Worm (Caenorhabditis elegans) whole organism, L2 larva: ENCODE data around the gene F52B11.5.

ENCODE experiments used
- C34F6.9 ChIP-seq: fragments of 150-350 bp; optimal IDR thresholded peaks from 2 replicates; lab custom pipeline; 2014; ENCODE audit warnings: missing biosample characterization, missing genetic modification characterization
- F13H6.1 ChIP-seq: sonication (generic microtip); optimal IDR thresholded peaks from 2 replicates; lab custom pipeline; 2016; ENCODE audit warnings: missing genetic modification characterization, missing compliant biosample characterization
- R02D3.7 ChIP-seq: fragments of 150-350 bp; optimal IDR thresholded peaks from 2 replicates; lab custom pipeline; 2014; ENCODE audit warnings: missing biosample characterization, missing genetic modification characterization
- Y55F3AM.14 ChIP-seq: fragments of 200-800 bp; sonication (Bioruptor generic); optimal IDR thresholded peaks from 2 replicates; lab custom pipeline; 2018; ENCODE audit warnings: mild to moderate bottlenecking, missing genetic modification characterization, missing compliant biosample characterization
- ZK546.5 ChIP-seq: sonication (generic microtip); optimal IDR thresholded peaks from 2 replicates; lab custom pipeline; 2017; ENCODE audit warnings: missing biosample characterization, missing genetic modification characterization
- aly-2 ChIP-seq: fragments of 150-350 bp; optimal IDR thresholded peaks from 2 replicates; lab custom pipeline; 2014; ENCODE audit warnings: missing biosample characterization, missing genetic modification characterization
- ama-1 ChIP-seq: fragments of 150-350 bp; optimal IDR thresholded peaks from 2 replicates; lab custom pipeline; 2018; ENCODE audit warnings: inconsistent platforms
- blmp-1 ChIP-seq: sonication (generic microtip); optimal IDR thresholded peaks from 2 replicates; lab custom pipeline; 2017; ENCODE audit warnings: missing genetic modification characterization, mild to moderate bottlenecking, missing compliant biosample characterization, antibody characterized with exemption, moderate library complexity; ENCODE audit not compliant: insufficient read depth
- crh-2 ChIP-seq: sonication (generic microtip); optimal IDR thresholded peaks from 2 replicates; lab custom pipeline; 2017; ENCODE audit warnings: missing biosample characterization, missing genetic modification characterization
- dmd-4 ChIP-seq: sonication (generic microtip); optimal IDR thresholded peaks from 2 replicates; lab custom pipeline; 2017; ENCODE audit warnings: missing biosample characterization, missing genetic modification characterization
- elt-3 ChIP-seq: sonication (generic microtip); optimal IDR thresholded peaks from 2 replicates; lab custom pipeline; 2017; ENCODE audit warnings: missing biosample characterization, missing genetic modification characterization
- fos-1 ChIP-seq: fragments of 150-350 bp; optimal IDR thresholded peaks from 2 replicates; lab custom pipeline; 2014; ENCODE audit warnings: missing biosample characterization, missing genetic modification characterization
- gmeb-1 ChIP-seq: fragments of 150-350 bp; optimal IDR thresholded peaks from 2 replicates; lab custom pipeline; 2014; ENCODE audit warnings: missing biosample characterization, missing genetic modification characterization
- lin-11 ChIP-seq: fragments of 150-350 bp; sonication (generic microtip); optimal IDR thresholded peaks from 2 replicates; lab custom pipeline; 2014; ENCODE audit warnings: missing biosample characterization, missing genetic modification characterization, inconsistent platforms, mixed read lengths
- lin-13 ChIP-seq: fragments of 150-350 bp; optimal IDR thresholded peaks from 2 replicates; lab custom pipeline; 2014; ENCODE audit warnings: missing biosample characterization, missing genetic modification reagents, missing genetic modification characterization
- lin-39 ChIP-seq: fragments of 150-350 bp; optimal IDR thresholded peaks from 2 replicates; lab custom pipeline; 2014; ENCODE audit warnings: missing biosample characterization, missing genetic modification reagents, missing genetic modification characterization
- mab-5 ChIP-seq: fragments of 150-350 bp; optimal IDR thresholded peaks from 2 replicates; lab custom pipeline; 2014; ENCODE audit warnings: missing biosample characterization, missing genetic modification characterization
- mdl-1 ChIP-seq, 2 experiments: fragments of 150-350 bp in 1 of 2; sonication (generic microtip) in 1 of 2; optimal IDR thresholded peaks; 2 replicates each; lab custom pipeline; 2017; ENCODE audit warnings: missing biosample characterization in 2 of 2, missing genetic modification characterization in 2 of 2
- nhr-10 ChIP-seq: sonication (generic microtip); optimal IDR thresholded peaks from 2 replicates; lab custom pipeline; 2017; ENCODE audit warnings: missing biosample characterization, missing genetic modification characterization
- nhr-12 ChIP-seq: fragments of 150-350 bp; optimal IDR thresholded peaks from 2 replicates; lab custom pipeline; 2014; ENCODE audit warnings: missing biosample characterization, missing genetic modification characterization
- nhr-129 ChIP-seq: fragments of 150-350 bp; optimal IDR thresholded peaks from 2 replicates; lab custom pipeline; 2014; ENCODE audit warnings: missing biosample characterization, missing genetic modification characterization
- nhr-21 ChIP-seq: fragments of 150-350 bp; optimal IDR thresholded peaks from 2 replicates; lab custom pipeline; 2014; ENCODE audit warnings: missing biosample characterization, missing genetic modification characterization
- nhr-25 ChIP-seq: fragments of 150-350 bp; sonication (generic microtip); optimal IDR thresholded peaks from 3 replicates; lab custom pipeline; 2014; ENCODE audit warnings: missing biosample characterization, missing genetic modification characterization
- nhr-6 ChIP-seq: fragments of 150-350 bp; optimal IDR thresholded peaks from 2 replicates; lab custom pipeline; 2014; ENCODE audit warnings: missing biosample characterization, missing genetic modification characterization
- nhr-77 ChIP-seq: fragments of 150-350 bp; optimal IDR thresholded peaks from 2 replicates; lab custom pipeline; 2014; ENCODE audit warnings: missing biosample characterization, missing genetic modification characterization
- peb-1 ChIP-seq: fragments of 150-350 bp; optimal IDR thresholded peaks from 2 replicates; lab custom pipeline; 2014; ENCODE audit warnings: missing biosample characterization, missing genetic modification characterization
- sem-4 ChIP-seq: fragments of 150-350 bp; optimal IDR thresholded peaks from 2 replicates; lab custom pipeline; 2014; ENCODE audit warnings: missing biosample characterization, missing genetic modification reagents, missing genetic modification characterization
- sma-3 ChIP-seq: sonication (generic microtip); optimal IDR thresholded peaks from 2 replicates; lab custom pipeline; 2016; ENCODE audit warnings: missing genetic modification reagents, missing genetic modification characterization, missing compliant biosample characterization
- sma-9 ChIP-seq, 2 experiments: fragments of 150-350 bp in 1 of 2; sonication (generic microtip) in 1 of 2; optimal IDR thresholded peaks; 2 replicates each; lab custom pipeline; 2014 to 2016; ENCODE audit warnings: missing genetic modification characterization in 2 of 2, mild to moderate bottlenecking in 1 of 2, missing biosample characterization in 1 of 2, missing compliant biosample characterization in 1 of 2, missing genetic modification reagents in 1 of 2, moderate library complexity in 1 of 2
- unc-55 ChIP-seq: fragments of 150-350 bp; sonication (generic microtip); optimal IDR thresholded peaks from 3 replicates; lab custom pipeline; 2014; ENCODE audit warnings: missing biosample characterization, missing genetic modification reagents, missing genetic modification characterization
- unc-62 ChIP-seq: fragments of 150-350 bp; optimal IDR thresholded peaks from 2 replicates; lab custom pipeline; 2014; ENCODE audit warnings: missing biosample characterization, missing genetic modification reagents, missing genetic modification characterization
- zag-1 ChIP-seq: fragments of 150-350 bp; optimal IDR thresholded peaks from 2 replicates; lab custom pipeline; 2014; ENCODE audit warnings: missing biosample characterization, missing genetic modification characterization
- ztf-4 ChIP-seq: fragments of 150-350 bp; optimal IDR thresholded peaks from 2 replicates; lab custom pipeline; 2014; ENCODE audit warnings: missing biosample characterization, missing genetic modification characterization

Gene F52B11.5

ce11 chrIV:14103054-14103453 lies at the start of gene F52B11.5:
TSS of gene F52B11.5 (minus strand) at chrIV:14103231.
- TF ChIP-seq fos-1 (peak; percentile 35), nhr-129 (tag; lab: Kevin White, UChicago) (peak; percentile 71), gmeb-1 (no peak), mab-5 (tag; lab: Kevin White, UChicago) (no peak), unc-55 (GFP tag; lab: Kevin White, UChicago) (peak; percentile 65), C34F6.9 (tag; lab: Kevin White, UChicago) (peak; percentile 62), crh-2 (tag; lab: Kevin White, UChicago) (peak; percentile 22)

DNA sequence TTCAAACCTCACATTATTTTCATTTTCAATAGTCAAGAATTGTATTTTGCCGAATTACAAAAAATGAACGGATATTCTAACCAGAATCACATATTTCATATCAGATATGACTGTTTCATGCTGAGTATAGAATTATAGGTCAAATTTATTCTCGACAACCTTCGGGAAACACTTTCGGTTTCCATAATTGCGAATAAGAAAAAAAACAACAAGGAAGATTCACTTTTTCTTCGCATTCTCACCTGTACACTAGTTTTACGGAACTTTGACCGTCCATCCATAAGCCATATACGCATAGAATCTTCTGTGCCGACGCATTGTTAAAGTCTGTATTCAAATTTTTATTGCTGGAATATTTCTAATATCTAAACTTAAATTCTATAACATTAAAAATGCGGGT lies 42.6 kb upstream of the F52B11.5 start, which contains the start of gene oac-37:
Gene oac-37, plus strand, starts transcription at position 301 of the 400 bp plus-strand sequence.
- TF ChIP-seq Y55F3AM.14 (GFP tag; lab: Kevin White, UChicago) (no peak), R02D3.7 (tag; lab: Kevin White, UChicago) (no peak), unc-62 (no peak), F13H6.1 (tag; lab: Kevin White, UChicago) (no peak), lin-11 (tag; lab: Kevin White, UChicago) (no peak)
- TF ChIP-seq, all 48 proteins: peak for 0

DNA sequence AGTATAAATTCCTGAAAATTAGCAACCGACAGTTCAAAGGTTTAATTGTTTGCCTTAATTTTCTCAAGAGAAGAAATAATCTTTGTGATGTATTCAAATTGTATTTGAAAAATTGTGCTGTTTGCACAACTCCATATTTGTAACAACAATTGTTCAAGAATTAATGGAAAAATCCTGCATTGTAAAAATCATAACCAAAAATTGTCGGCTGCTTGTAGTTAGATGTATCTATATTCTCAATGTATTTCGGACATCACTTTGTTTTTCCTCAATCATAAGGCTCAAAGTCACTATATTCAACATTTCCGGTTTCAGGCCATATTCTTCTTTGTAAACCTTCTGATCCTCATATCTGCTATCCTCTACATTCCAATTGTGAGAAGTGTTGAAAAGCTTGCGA lies 40.0 kb upstream of the F52B11.5 start:
- TF ChIP-seq nhr-10 (tag; lab: Kevin White, UChicago) (no peak), blmp-1 (tag; lab: Kevin White, UChicago) (no peak), nhr-6 (tag; lab: Kevin White, UChicago) (no peak), mdl-1 (tag; optimal IDR thresholded peaks at IDR 0.05; lab: Kevin White, UChicago) (no peak), F13H6.1 (tag; lab: Kevin White, UChicago) (no peak), nhr-25 (no peak), ztf-4 (tag; lab: Kevin White, UChicago) (no peak), nhr-77 (no peak), unc-55 (GFP tag; lab: Kevin White, UChicago) (no peak), lin-11 (tag; lab: Kevin White, UChicago) (no peak), sem-4 (tag; lab: Kevin White, UChicago) (no peak), lin-39 (tag; lab: Kevin White, UChicago) (no peak), nhr-21 (tag; lab: Kevin White, UChicago) (no peak), elt-3 (tag; lab: Kevin White, UChicago) (no peak), nhr-12 (no peak), aly-2 (tag; lab: Kevin White, UChicago) (no peak), fos-1 (no peak), dmd-4 (tag; lab: Kevin White, UChicago) (no peak)

- no peak for TF ChIP-seq sma-9 (GFP tag; optimal IDR thresholded peaks at IDR 0.05; lab: Kevin White, UChicago)
- TF ChIP-seq sma-9 (tag; optimal IDR thresholded peaks at IDR 0.05; lab: Kevin White, UChicago) = no peak
- TF ChIP-seq blmp-1 (tag; lab: Kevin White, UChicago) = no peak
Measured at ce11 chrIV:14137063-14137462, 34.0 kb upstream of the F52B11.5 start, which contains the start of gene srz-31. TSS of gene srz-31 (plus strand) at chrIV:14137363.

ce11 chrIV:14133400-14133799 lies 30.4 kb upstream of the F52B11.5 start:
- no peak for TF ChIP-seq ZK546.5 (tag; lab: Kevin White, UChicago)
- no peak for TF ChIP-seq lin-13 (GFP tag; lab: Kevin White, UChicago)
- no peak for TF ChIP-seq crh-2 (tag; lab: Kevin White, UChicago)
- TF ChIP-seq, all 48 proteins: peak for 0

- TF ChIP-seq Y55F3AM.14 (GFP tag; lab: Kevin White, UChicago) (no peak), lin-11 (tag; lab: Kevin White, UChicago) (no peak), nhr-10 (tag; lab: Kevin White, UChicago) (no peak), sma-3 (no peak), peb-1 (tag; lab: Kevin White, UChicago) (no peak), ama-1 (lab: Kevin White, UChicago) (no peak), elt-3 (tag; lab: Kevin White, UChicago) (no peak), zag-1 (tag; lab: Kevin White, UChicago) (no peak)
Measured at ce11 chrIV:14131770-14132169, 28.7 kb upstream of the F52B11.5 start, which contains the start of gene srz-59. TSS of gene srz-59 (plus strand) at chrIV:14132070.
